Worm (Caenorhabditis elegans) whole organism, L3 larva: ENCODE data around the gene C05E4.7.

Experiments used
- aly-2 ChIP-seq: fragments of 150-350 bp; optimal IDR thresholded peaks from 2 replicates; lab custom pipeline; 2014; ENCODE audit warnings: missing biosample characterization, missing genetic modification characterization
- ceh-16 ChIP-seq: sonication (generic microtip); optimal IDR thresholded peaks from 2 replicates; lab custom pipeline; 2017; ENCODE audit warnings: missing biosample characterization, missing genetic modification characterization
- ceh-82 ChIP-seq: fragments of 150-350 bp; optimal IDR thresholded peaks from 2 replicates; lab custom pipeline; 2014; ENCODE audit warnings: missing biosample characterization, missing genetic modification characterization
- elt-1 ChIP-seq: fragments of 150-350 bp; optimal IDR thresholded peaks from 2 replicates; lab custom pipeline; 2014; ENCODE audit warnings: missing biosample characterization, missing genetic modification characterization
- elt-2 ChIP-seq: sonication (generic microtip); optimal IDR thresholded peaks from 2 replicates; lab custom pipeline; 2016; ENCODE audit warnings: missing genetic modification reagents, mild to moderate bottlenecking, missing genetic modification characterization, missing compliant biosample characterization
- eor-1 ChIP-seq, 2 experiments: fragments of 150-350 bp; optimal IDR thresholded peaks; 2 replicates each; lab custom pipeline; 2014 to 2018; ENCODE audit warnings: missing biosample characterization in 2 of 2, missing genetic modification characterization in 2 of 2
- hmg-11 ChIP-seq: sonication (generic microtip); optimal IDR thresholded peaks from 2 replicates; lab custom pipeline; 2016; ENCODE audit warnings: missing genetic modification characterization, missing compliant biosample characterization
- mml-1 ChIP-seq: fragments of 150-350 bp; sonication (generic microtip); optimal IDR thresholded peaks from 3 replicates; lab custom pipeline; 2014; ENCODE audit warnings: missing biosample characterization, missing genetic modification characterization
- nfya-1 ChIP-seq: sonication (generic microtip); optimal IDR thresholded peaks from 2 replicates; lab custom pipeline; 2017; ENCODE audit warnings: missing genetic modification characterization, mild to moderate bottlenecking, missing compliant biosample characterization, antibody characterized with exemption, moderate library complexity; ENCODE audit not compliant: insufficient read depth
- nhr-237 ChIP-seq: fragments of 150-350 bp; optimal IDR thresholded peaks from 2 replicates; lab custom pipeline; 2014; ENCODE audit warnings: missing biosample characterization, missing genetic modification characterization
- nhr-25 ChIP-seq: sonication (generic microtip); optimal IDR thresholded peaks from 2 replicates; lab custom pipeline; 2017; ENCODE audit warnings: missing biosample characterization, missing genetic modification characterization
- nhr-28 ChIP-seq: fragments of 150-350 bp; optimal IDR thresholded peaks from 2 replicates; lab custom pipeline; 2014; ENCODE audit warnings: missing biosample characterization, missing genetic modification characterization
- unc-62 ChIP-seq: fragments of 150-350 bp; sonication (generic microtip); optimal IDR thresholded peaks from 4 replicates; lab custom pipeline; 2014; ENCODE audit warnings: missing biosample characterization, missing genetic modification reagents, missing genetic modification characterization
- ztf-11 ChIP-seq: fragments of 150-350 bp; optimal IDR thresholded peaks from 2 replicates; lab custom pipeline; 2014; ENCODE audit warnings: missing biosample characterization, missing genetic modification characterization

Gene C05E4.7

ce11 chrV:782432-782831, 40.5 kb downstream of the C05E4.7 start, which contains the start of gene srab-16:
Gene srab-16 (plus strand): TSS chrV:782732.
- TF ChIP-seq nhr-28 (no peak), elt-1 (tag; lab: Kevin White, UChicago) (no peak), aly-2 (tag; lab: Kevin White, UChicago) (no peak), nhr-237 (no peak), ceh-82 (tag; lab: Kevin White, UChicago) (no peak), mml-1 (tag; lab: Kevin White, UChicago) (no peak), elt-2 (no peak), ztf-11 (no peak), ceh-16 (tag; lab: Kevin White, UChicago) (no peak), eor-1 (tag; optimal IDR thresholded peaks at IDR 0.05; lab: Kevin White, UChicago) (no peak), hmg-11 (tag; lab: Kevin White, UChicago) (no peak), nfya-1 (tag; lab: Kevin White, UChicago) (no peak), nhr-25 (tag; lab: Kevin White, UChicago) (no peak), unc-62 (no peak)
